Worm (Caenorhabditis elegans) whole organism, L4 larva: ENCODE data around the gene egl-6.

ENCODE experiments used
- F44E2.7 ChIP-seq: fragments of 200-800 bp; sonication (Bioruptor generic); IDR thresholded peaks from 2 replicates; pipeline ENCODE4 v2.1.2; 2022; ENCODE audit warnings: missing genetic modification characterization, missing compliant biosample characterization
- F49E8.2 ChIP-seq: sonication (generic microtip); optimal IDR thresholded peaks from 2 replicates; lab custom pipeline; 2016; ENCODE audit warnings: missing compliant biosample characterization, mild to moderate bottlenecking, missing genetic modification characterization, borderline replicate concordance
- R02D3.7 ChIP-seq: fragments of 150-350 bp; sonication (generic microtip); optimal IDR thresholded peaks from 3 replicates; lab custom pipeline; 2014; ENCODE audit warnings: missing biosample characterization, missing genetic modification characterization
- T26A8.4 ChIP-seq: fragments of 200-800 bp; sonication (Bioruptor generic); IDR thresholded peaks from 2 replicates; pipeline ENCODE4 v1.3.6; 2022; ENCODE audit warnings: missing genetic modification characterization, missing compliant biosample characterization
- Y48G9A.11 ChIP-seq: fragments of 200-800 bp; sonication (Bioruptor generic); IDR thresholded peaks from 2 replicates; pipeline ENCODE4 v1.3.6; 2022; ENCODE audit warnings: missing genetic modification reagents, missing genetic modification characterization, missing compliant biosample characterization
- Y5F2A.4 ChIP-seq: fragments of 200-800 bp; sonication (Bioruptor generic); optimal IDR thresholded peaks from 2 replicates; lab custom pipeline; 2018; ENCODE audit warnings: mild to moderate bottlenecking, missing genetic modification characterization, missing compliant biosample characterization
- Y75B8A.6 ChIP-seq: fragments of 200-800 bp; sonication (Bioruptor generic); IDR thresholded peaks from 2 replicates; pipeline ENCODE4 v1.3.6; 2022; ENCODE audit warnings: missing genetic modification reagents, missing genetic modification characterization, missing compliant biosample characterization
- aha-1 ChIP-seq: fragments of 150-350 bp; peaks from one replicate; lab custom pipeline; 2014; ENCODE audit warnings: missing biosample characterization, missing genetic modification characterization
- aly-2 ChIP-seq: sonication (generic microtip); optimal IDR thresholded peaks from 2 replicates; lab custom pipeline; 2018; ENCODE audit warnings: missing biosample characterization, missing genetic modification characterization
- ama-1 ChIP-seq: fragments of 150-350 bp; optimal IDR thresholded peaks from 2 replicates; lab custom pipeline; 2014; ENCODE audit warnings: inconsistent platforms, mixed read lengths
- arid-1 ChIP-seq: fragments of 200-800 bp; sonication (Bioruptor generic); conservative IDR thresholded peaks from 2 replicates; pipeline ENCODE4 v1.3.6; 2022; ENCODE audit warnings: missing genetic modification reagents, missing genetic modification characterization, missing compliant biosample characterization
- ceh-28 ChIP-seq: fragments of 150-350 bp; optimal IDR thresholded peaks from 2 replicates; lab custom pipeline; 2014; ENCODE audit warnings: missing biosample characterization, missing genetic modification reagents, missing genetic modification characterization
- ceh-44 ChIP-seq: fragments of 200-800 bp; sonication (Bioruptor generic); IDR thresholded peaks from 2 replicates; pipeline ENCODE4 v1.3.6; 2022; ENCODE audit warnings: missing genetic modification reagents, missing genetic modification characterization, missing compliant biosample characterization
- ceh-82 ChIP-seq: sonication (generic microtip); optimal IDR thresholded peaks from 2 replicates; lab custom pipeline; 2017; ENCODE audit warnings: missing biosample characterization, missing genetic modification characterization
- ces-1 ChIP-seq: fragments of 150-350 bp; sonication (generic microtip); optimal IDR thresholded peaks from 4 replicates; lab custom pipeline; 2014; ENCODE audit warnings: missing biosample characterization, missing genetic modification reagents, missing genetic modification characterization
- cey-2 ChIP-seq: sonication (generic microtip); optimal IDR thresholded peaks from 3 replicates; lab custom pipeline; 2017; ENCODE audit warnings: missing genetic modification characterization, mild to moderate bottlenecking, missing compliant biosample characterization, antibody characterized with exemption, borderline replicate concordance; ENCODE audit not compliant: insufficient read depth
- daf-12 ChIP-seq: fragments of 150-350 bp; optimal IDR thresholded peaks from 2 replicates; lab custom pipeline; 2014; ENCODE audit warnings: missing biosample characterization, missing genetic modification reagents, missing genetic modification characterization
- daf-8 ChIP-seq: fragments of 200-800 bp; sonication (Bioruptor generic); IDR thresholded peaks from 2 replicates; pipeline ENCODE4 v1.3.6; 2022; ENCODE audit warnings: missing genetic modification characterization, missing compliant biosample characterization
- egl-43 ChIP-seq: fragments of 200-800 bp; sonication (Bioruptor generic); IDR thresholded peaks from 2 replicates; pipeline ENCODE4 v1.3.6; 2022; ENCODE audit warnings: missing genetic modification reagents, missing genetic modification characterization, missing compliant biosample characterization
- hif-1 ChIP-seq, 2 experiments: sonication (generic microtip); optimal IDR thresholded peaks; 2 replicates each; lab custom pipeline; 2016 to 2017; ENCODE audit warnings: missing compliant biosample characterization in 2 of 2, missing genetic modification characterization in 2 of 2, missing genetic modification reagents in 2 of 2, missing genotype in 2 of 2, mild to moderate bottlenecking in 1 of 2
- hlh-11 ChIP-seq: fragments of 200-800 bp; sonication (Bioruptor generic); optimal IDR thresholded peaks from 2 replicates; lab custom pipeline; 2018; ENCODE audit warnings: mild to moderate bottlenecking, missing genetic modification characterization, missing compliant biosample characterization
- lin-15B ChIP-seq: fragments of 150-350 bp; sonication (generic microtip); optimal IDR thresholded peaks from 3 replicates; lab custom pipeline; 2014; ENCODE audit warnings: missing biosample characterization, missing genetic modification characterization
- lin-39 ChIP-seq: fragments of 150-350 bp; optimal IDR thresholded peaks from 2 replicates; lab custom pipeline; 2014; ENCODE audit warnings: missing biosample characterization, missing genetic modification reagents, missing genetic modification characterization
- lir-3 ChIP-seq: sonication (generic microtip); optimal IDR thresholded peaks from 2 replicates; lab custom pipeline; 2016; ENCODE audit warnings: mild to moderate bottlenecking, missing genetic modification characterization, missing compliant biosample characterization
- madf-5 ChIP-seq, 2 experiments: fragments of 200-800 bp; sonication (Bioruptor generic); IDR thresholded peaks; 2 replicates each; pipeline ENCODE4 v1.3.6; 2022; ENCODE audit warnings: missing compliant biosample characterization in 2 of 2, missing genetic modification characterization in 2 of 2
- mdl-1 ChIP-seq, 2 experiments: fragments of 150-350 bp in 1 of 2; sonication (generic microtip) in 1 of 2; optimal IDR thresholded peaks; 2 replicates each; lab custom pipeline; 2014 to 2017; ENCODE audit warnings: missing biosample characterization in 2 of 2, missing genetic modification characterization in 2 of 2
- mep-1 ChIP-seq: fragments of 150-350 bp; sonication (generic microtip); optimal IDR thresholded peaks from 3 replicates; lab custom pipeline; 2014; ENCODE audit warnings: missing biosample characterization, missing genetic modification characterization
- mxl-2 ChIP-seq: fragments of 200-800 bp; sonication (Bioruptor generic); conservative IDR thresholded peaks from 2 replicates; pipeline ENCODE4 v1.3.6; 2022; ENCODE audit warnings: missing genetic modification reagents, missing genetic modification characterization, missing compliant biosample characterization
- mxl-3 ChIP-seq: fragments of 200-800 bp; sonication (Bioruptor generic); optimal IDR thresholded peaks from 2 replicates; lab custom pipeline; 2018; ENCODE audit warnings: mild to moderate bottlenecking, missing genetic modification characterization, missing compliant biosample characterization
- nhr-102 ChIP-seq: sonication (generic microtip); optimal IDR thresholded peaks from 2 replicates; lab custom pipeline; 2016; ENCODE audit warnings: mild to moderate bottlenecking, missing genetic modification characterization, moderate library complexity, missing compliant biosample characterization
- nhr-11 ChIP-seq: fragments of 150-350 bp; optimal IDR thresholded peaks from 2 replicates; lab custom pipeline; 2014; ENCODE audit warnings: missing biosample characterization, missing genetic modification characterization
- nhr-111 ChIP-seq: fragments of 200-800 bp; sonication (Bioruptor generic); optimal IDR thresholded peaks from 2 replicates; lab custom pipeline; 2018; ENCODE audit warnings: mild to moderate bottlenecking, missing genetic modification characterization, missing compliant biosample characterization
- nhr-25 ChIP-seq: sonication (generic microtip); optimal IDR thresholded peaks from 2 replicates; lab custom pipeline; 2017; ENCODE audit warnings: missing genetic modification characterization, mild to moderate bottlenecking, missing compliant biosample characterization, antibody characterized with exemption, moderate library complexity, borderline replicate concordance; ENCODE audit not compliant: insufficient read depth
- nhr-48 ChIP-seq: sonication (generic microtip); optimal IDR thresholded peaks from 2 replicates; lab custom pipeline; 2016; ENCODE audit warnings: mild to moderate bottlenecking, missing genetic modification characterization, missing compliant biosample characterization
- nhr-76 ChIP-seq: fragments of 150-350 bp; optimal IDR thresholded peaks from 2 replicates; lab custom pipeline; 2014; ENCODE audit warnings: missing biosample characterization, missing genetic modification characterization
- pqm-1 ChIP-seq: sonication (generic microtip); optimal IDR thresholded peaks from 2 replicates; lab custom pipeline; 2017; ENCODE audit warnings: missing biosample characterization, missing genetic modification characterization
- set-16 ChIP-seq: fragments of 200-800 bp; sonication (Bioruptor generic); IDR thresholded peaks from 2 replicates; pipeline ENCODE4 v1.3.6; 2022; ENCODE audit warnings: missing genetic modification reagents, missing genetic modification characterization, missing compliant biosample characterization
- spr-1 ChIP-seq: sonication (generic microtip); optimal IDR thresholded peaks from 2 replicates; lab custom pipeline; 2016; ENCODE audit warnings: mild to moderate bottlenecking, missing genetic modification characterization, missing compliant biosample characterization
- tag-97 ChIP-seq: fragments of 200-800 bp; sonication (Bioruptor generic); IDR thresholded peaks from 2 replicates; pipeline ENCODE4 v1.3.6; 2022; ENCODE audit warnings: missing genetic modification characterization, missing compliant biosample characterization
- tra-1 ChIP-seq: fragments of 200-800 bp; sonication (Bioruptor generic); IDR thresholded peaks from 2 replicates; pipeline ENCODE4 v1.3.6; 2022; ENCODE audit warnings: missing genetic modification reagents, missing genetic modification characterization, missing compliant biosample characterization
- unc-39 ChIP-seq: sonication (generic microtip); optimal IDR thresholded peaks from 2 replicates; lab custom pipeline; 2017; ENCODE audit warnings: missing biosample characterization, missing genetic modification characterization
- unc-62 ChIP-seq, 3 experiments: fragments of 150-350 bp in 1 of 3; sonication (generic microtip); optimal IDR thresholded peaks in 2 of 3; peaks in 1 of 3; 1 replicate in 1 of 3; 2 replicates in 2 of 3; lab custom pipeline; 2014 to 2017; ENCODE audit warnings: missing biosample characterization in 3 of 3, missing genetic modification characterization in 3 of 3, missing genetic modification reagents in 3 of 3, missing genotype in 1 of 3
- zag-1 ChIP-seq: fragments of 150-350 bp; optimal IDR thresholded peaks from 2 replicates; lab custom pipeline; 2014; ENCODE audit warnings: missing biosample characterization, missing genetic modification characterization
- zfp-2 ChIP-seq: sonication (generic microtip); optimal IDR thresholded peaks from 2 replicates; lab custom pipeline; 2016; ENCODE audit warnings: mild to moderate bottlenecking, missing genetic modification characterization, missing compliant biosample characterization
- zfp-3 ChIP-seq: fragments of 200-800 bp; sonication (Bioruptor generic); conservative IDR thresholded peaks from 2 replicates; pipeline ENCODE4 v1.3.6; 2022; ENCODE audit warnings: missing genetic modification reagents, missing genetic modification characterization, missing compliant biosample characterization
- zip-2 ChIP-seq: fragments of 150-350 bp; optimal IDR thresholded peaks from 2 replicates; lab custom pipeline; 2014; ENCODE audit warnings: missing biosample characterization, missing genetic modification characterization
- ztf-11 ChIP-seq: fragments of 150-350 bp; optimal IDR thresholded peaks from 2 replicates; lab custom pipeline; 2014; ENCODE audit warnings: missing biosample characterization, missing genetic modification characterization

Gene egl-6

DNA sequence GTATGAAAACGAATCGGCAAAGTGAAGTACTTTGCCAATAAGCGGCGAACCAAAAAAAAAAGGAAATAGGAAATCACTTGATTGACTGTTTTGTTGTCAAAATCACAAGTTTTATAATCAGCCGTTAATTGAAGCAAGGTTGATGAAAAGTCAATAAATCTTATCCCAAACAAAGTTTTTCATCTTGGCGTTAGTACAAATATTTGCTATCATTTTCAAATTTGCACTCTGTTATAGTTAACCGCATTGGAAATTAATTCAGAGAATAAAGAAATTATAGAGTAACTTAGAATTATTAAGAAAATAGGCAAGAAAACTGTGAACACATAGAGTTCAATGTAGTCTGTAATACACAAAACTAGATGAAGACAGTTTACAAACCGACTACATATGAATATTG, 13.6 kb downstream of the egl-6 start, which contains the start of gene acs-17:
acs-17 (minus strand) TSS at position 23 of the 400 bp plus-strand sequence.
- peak; percentile 18 for TF ChIP-seq aha-1 (tag; lab: Kevin White, UChicago)
- TF ChIP-seq unc-62 (GFP tag; optimal IDR thresholded peaks at IDR 0.05 in 1 of 2; lab: Kevin White, UChicago): peak in 1 of 2 experiments; percentile 95
- TF ChIP-seq unc-62 (tag; optimal IDR thresholded peaks at IDR 0.05; lab: Kevin White, UChicago): no peak
- no peak for TF ChIP-seq ceh-82 (tag; lab: Kevin White, UChicago)

DNA sequence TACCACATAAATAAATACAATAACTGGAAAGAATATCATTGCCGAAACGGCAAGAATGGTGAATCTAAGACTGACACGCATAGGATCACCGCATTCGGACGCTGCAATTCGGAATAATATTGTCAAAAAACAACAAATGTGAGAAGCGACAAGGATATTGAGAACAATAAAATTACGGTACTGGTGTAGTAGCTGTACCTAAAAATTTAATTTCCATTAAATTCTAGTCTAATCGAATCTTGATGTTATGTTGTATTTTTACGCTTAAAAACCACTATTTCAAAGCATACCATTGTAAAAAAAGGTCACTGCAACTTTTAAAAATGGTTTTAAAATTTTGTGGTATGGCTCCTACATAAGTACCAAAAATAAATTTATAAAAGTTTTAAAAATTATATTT, 17.8 kb downstream of the egl-6 start, which contains the start of gene mig-23:
mig-23 (minus strand) TSS at position 101 of the 400 bp plus-strand sequence.
- no peak for TF ChIP-seq cey-2 (tag; lab: Kevin White, UChicago)
- no peak for TF ChIP-seq nhr-25
- TF ChIP-seq ceh-44: no peak
- no peak for TF ChIP-seq nhr-111 (GFP tag; lab: Kevin White, UChicago)
- TF ChIP-seq F44E2.7: no peak
- TF ChIP-seq R02D3.7 (tag; lab: Kevin White, UChicago): no peak
- TF ChIP-seq Y48G9A.11 (GFP tag; lab: Robert Waterston, UW): no peak
- no peak for TF ChIP-seq lin-15B (tag; lab: Kevin White, UChicago)
- TF ChIP-seq pqm-1 (tag; lab: Kevin White, UChicago): no peak
- no peak for TF ChIP-seq mxl-3 (GFP tag; lab: Kevin White, UChicago)
- TF ChIP-seq zfp-2 (tag; lab: Kevin White, UChicago): no peak

DNA sequence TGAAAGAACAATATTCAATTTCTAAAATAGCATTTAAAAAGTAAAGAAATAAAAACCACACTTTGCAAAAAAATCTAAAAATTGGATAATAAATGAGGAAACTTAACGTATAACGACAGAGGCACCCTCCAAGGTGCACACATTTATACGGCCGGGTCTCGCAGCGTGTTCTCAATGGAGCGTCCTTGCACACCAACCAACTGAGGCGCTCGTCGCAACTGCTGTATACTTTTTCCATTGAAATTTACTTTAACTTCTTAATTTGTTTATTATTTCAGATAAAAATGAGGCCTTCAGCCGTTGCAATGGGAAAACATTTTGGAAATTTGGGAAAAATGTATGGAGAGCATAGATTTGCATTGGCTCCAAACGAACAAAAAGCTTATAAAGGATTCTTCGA, 22.3 kb downstream of the egl-6 start, which contains the start of the genes R07E4.5 and R07E4.3:
R07E4.5 (minus strand) TSS at position 1 of the 400 bp plus-strand sequence.
R07E4.3 (plus strand) TSS at position 285 of the 400 bp plus-strand sequence.
- TF ChIP-seq lir-3 (tag; lab: Kevin White, UChicago) (no peak), hif-1 (tag; optimal IDR thresholded peaks at IDR 0.05; lab: Kevin White, UChicago) (peak in 1 of 2 experiments; percentile 22), aha-1 (tag; lab: Kevin White, UChicago) (peak; percentile 89), F49E8.2 (tag; lab: Kevin White, UChicago) (no peak), mxl-2 (GFP tag; lab: Robert Waterston, UW) (no peak), spr-1 (tag; lab: Kevin White, UChicago) (no peak), pqm-1 (tag; lab: Kevin White, UChicago) (no peak), zag-1 (no peak), zip-2 (tag; lab: Kevin White, UChicago) (no peak), ztf-11 (tag; lab: Kevin White, UChicago) (no peak), unc-39 (tag; lab: Kevin White, UChicago) (no peak), R02D3.7 (tag; lab: Kevin White, UChicago) (no peak), ces-1 (GFP tag; lab: Kevin White, UChicago) (no peak), madf-5 (GFP tag; IDR thresholded peaks at IDR 0.05; lab: Robert Waterston, UW) (no peak), nhr-11 (tag; lab: Kevin White, UChicago) (peak; percentile 53), nhr-48 (tag; lab: Kevin White, UChicago) (no peak), arid-1 (no peak), egl-43 (GFP tag; lab: Robert Waterston, UW) (no peak), daf-12 (tag; lab: Kevin White, UChicago) (no peak), ceh-28 (tag; lab: Kevin White, UChicago) (no peak), tag-97 (GFP tag; lab: Robert Waterston, UW) (no peak), set-16 (GFP tag; lab: Robert Waterston, UW) (no peak), mdl-1 (tag; optimal IDR thresholded peaks at IDR 0.05; lab: Kevin White, UChicago) (peak in 1 of 2 experiments; percentile 6), aly-2 (tag; lab: Kevin White, UChicago) (no peak), ama-1 (lab: Kevin White, UChicago) (no peak), mxl-3 (GFP tag; lab: Kevin White, UChicago) (peak; percentile 2), Y5F2A.4 (no peak), lin-39 (tag; lab: Kevin White, UChicago) (no peak), Y75B8A.6 (GFP tag; lab: Robert Waterston, UW) (no peak), daf-8 (no peak), hlh-11 (tag; lab: Kevin White, UChicago) (no peak), lin-15B (tag; lab: Kevin White, UChicago) (no peak), nhr-76 (tag; lab: Kevin White, UChicago) (no peak), zfp-3 (GFP tag; lab: Robert Waterston, UW) (no peak), tra-1 (GFP tag; lab: Robert Waterston, UW) (no peak), T26A8.4 (GFP tag; lab: Robert Waterston, UW) (no peak), nhr-102 (tag; lab: Kevin White, UChicago) (no peak), mep-1 (tag; lab: Kevin White, UChicago) (peak; percentile 81)
